Worm (Caenorhabditis elegans): ENCODE results near the gene gvd-1.

ce11 chrII:470375-470774 lies 12.7 kb upstream of the gvd-1 start, which contains the start of gene tomm-22:
- no peak for TF ChIP-seq lim-6 (tag; optimal IDR thresholded peaks at IDR 0.05)
- TF ChIP-seq fkh-10 (GFP tag; optimal IDR thresholded peaks at IDR 0.05) = no peak
- no peak for TF ChIP-seq tbx-2 (tag; optimal IDR thresholded peaks at IDR 0.05)
- TF ChIP-seq ceh-18 (tag; optimal IDR thresholded peaks at IDR 0.05) = no peak
- no peak for TF ChIP-seq pqm-1 (tag; optimal IDR thresholded peaks at IDR 0.05)
- no peak for TF ChIP-seq ama-1 (optimal IDR thresholded peaks at IDR 0.05)
- TF ChIP-seq dmd-4 (tag; optimal IDR thresholded peaks at IDR 0.05; ENCODE audit: borderline replicate concordance) = no peak
